Worm (Caenorhabditis elegans): ENCODE measurements around the gene M163.9.

M163.9 gene

DNA sequence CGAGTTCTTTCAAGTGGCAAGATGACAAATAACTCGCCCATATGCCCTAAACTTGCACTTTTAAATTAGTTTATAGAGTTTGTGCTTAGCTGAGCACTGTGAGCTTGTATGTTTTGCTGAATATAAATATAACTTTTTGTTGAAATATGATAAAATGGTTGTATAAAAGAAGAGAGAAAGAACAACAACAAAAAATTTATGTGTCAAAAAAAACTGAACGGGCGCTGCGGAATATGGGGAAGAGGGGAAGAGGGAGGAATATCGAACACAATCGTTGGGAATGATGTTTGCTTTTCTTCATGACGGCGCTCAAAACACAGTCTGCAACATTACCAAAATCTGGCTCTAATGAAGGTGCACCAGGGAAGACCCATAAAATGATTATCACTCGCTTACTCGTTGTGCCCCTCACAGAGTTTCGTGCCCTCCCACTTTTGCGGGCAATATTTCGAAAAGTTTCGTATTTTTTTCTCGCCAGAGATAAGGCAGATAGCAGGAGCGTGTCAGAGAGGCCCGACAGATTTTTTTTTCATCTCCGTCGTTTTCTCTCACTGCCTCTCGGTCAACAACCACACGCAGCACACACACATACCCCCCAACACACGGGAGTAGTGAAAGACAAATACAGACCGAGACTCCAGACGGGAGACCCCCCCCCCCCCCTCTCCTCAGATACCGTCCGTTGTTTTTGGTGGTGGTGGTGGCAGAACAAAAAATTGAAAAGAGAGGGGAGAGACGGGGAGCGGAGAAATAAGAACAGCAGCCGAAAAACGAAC, 36.4 kb downstream of the M163.9 start:
- TF ChIP-seq nhr-76 (tag; optimal IDR thresholded peaks at IDR 0.05) (no peak), cnd-1 (tag; optimal IDR thresholded peaks at IDR 0.05) (peak; percentile 10), nhr-28 (tag; optimal IDR thresholded peaks at IDR 0.05) (no peak), M03D4.4 (tag; optimal IDR thresholded peaks at IDR 0.05) (peak; percentile 52)

DNA sequence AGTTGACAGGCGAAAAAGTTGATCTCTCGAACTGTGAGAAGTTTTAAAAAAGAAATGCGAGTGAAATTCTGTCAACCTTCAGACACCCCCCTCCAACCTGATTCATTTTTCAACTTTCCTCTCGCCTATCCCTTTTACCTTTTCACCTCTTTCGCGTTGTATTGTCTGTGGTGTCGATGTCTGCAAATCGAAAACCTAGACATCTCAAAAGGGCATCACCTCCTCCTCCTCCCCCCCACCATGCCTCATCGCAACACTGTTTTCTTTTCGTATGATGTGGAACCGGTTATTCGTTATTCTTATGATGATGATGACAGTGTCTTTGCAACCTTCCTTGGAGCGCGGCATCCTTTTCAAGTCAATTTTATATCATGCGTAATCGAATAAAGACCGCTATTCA, 38.6 kb downstream of the M163.9 start:
- TF ChIP-seq nhr-237 (tag; optimal IDR thresholded peaks at IDR 0.05) = no peak
- no peak for TF ChIP-seq pha-4 (tag; optimal IDR thresholded peaks at IDR 0.05)
- TF ChIP-seq ceh-83 (GFP tag; optimal IDR thresholded peaks at IDR 0.05) = no peak
- TF ChIP-seq ztf-11 (tag; optimal IDR thresholded peaks at IDR 0.05) = no peak
- TF ChIP-seq cnd-1 (tag; optimal IDR thresholded peaks at IDR 0.05) = no peak
- TF ChIP-seq nhr-76 (tag; optimal IDR thresholded peaks at IDR 0.05) = no peak
- no peak for TF ChIP-seq zip-8 (tag; optimal IDR thresholded peaks at IDR 0.05)

DNA sequence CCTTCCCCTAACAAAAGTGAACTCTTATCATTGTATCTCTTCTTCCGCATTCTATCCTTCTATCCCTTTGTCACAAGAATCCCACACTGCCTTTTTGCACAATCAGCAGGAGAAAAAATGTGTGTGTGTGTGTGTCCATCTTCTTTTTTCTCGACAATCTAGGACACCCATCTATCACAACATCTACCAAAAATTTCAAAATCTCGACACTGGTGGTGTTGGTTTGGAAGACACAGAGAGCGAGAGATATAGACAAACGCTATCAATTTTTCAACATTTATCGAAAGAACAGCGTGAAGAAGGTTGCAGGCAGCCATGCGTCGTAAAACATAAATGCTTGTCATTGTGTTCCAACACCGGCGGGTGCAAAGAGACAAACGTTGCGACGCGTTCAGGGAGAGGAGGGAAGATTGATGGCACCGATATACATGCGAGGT, 39.5 kb downstream of the M163.9 start:
- peak; percentile 32 for TF ChIP-seq ham-2 (GFP tag; optimal IDR thresholded peaks at IDR 0.05)
- TF ChIP-seq unc-120 (tag; optimal IDR thresholded peaks at IDR 0.05; ENCODE audit: poor library complexity, severe bottlenecking) = peak; percentile 43
- TF ChIP-seq ceh-43 (GFP tag; optimal IDR thresholded peaks at IDR 0.05) = no peak
- peak; percentile 83 for TF ChIP-seq unc-62 (GFP tag; optimal IDR thresholded peaks at IDR 0.05)

DNA sequence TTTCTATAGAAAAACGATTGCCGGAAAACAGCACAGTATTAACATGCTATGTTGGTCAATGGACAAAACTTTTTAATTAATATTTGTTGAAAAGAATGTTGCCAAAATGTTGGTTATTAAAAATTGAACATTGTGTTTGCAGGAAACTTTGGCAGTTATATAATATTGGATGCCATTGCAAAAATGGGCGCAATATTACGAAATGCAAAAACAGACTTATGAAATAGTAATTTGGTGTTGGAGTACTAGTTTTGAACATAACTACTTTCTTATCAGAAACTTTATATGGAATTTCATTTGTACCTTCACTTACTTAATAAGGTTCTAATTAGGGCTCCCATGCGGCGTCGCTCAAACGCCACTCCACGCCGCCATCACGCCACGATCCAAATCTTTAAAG, 41.0 kb downstream of the M163.9 start:
- TF ChIP-seq ztf-11 (tag; optimal IDR thresholded peaks at IDR 0.05) = no peak
- no peak for TF ChIP-seq mep-1 (tag; optimal IDR thresholded peaks at IDR 0.05)
- no peak for TF ChIP-seq tbx-8 (GFP tag; optimal IDR thresholded peaks at IDR 0.05)
- no peak for TF ChIP-seq mab-5 (tag; optimal IDR thresholded peaks at IDR 0.05)
- TF ChIP-seq nhr-28 (tag; optimal IDR thresholded peaks at IDR 0.05) = no peak
- TF ChIP-seq lin-13 (tag; optimal IDR thresholded peaks at IDR 0.05) = no peak
- TF ChIP-seq ceh-43 (GFP tag; optimal IDR thresholded peaks at IDR 0.05) = no peak
- no peak for TF ChIP-seq zip-8 (tag; optimal IDR thresholded peaks at IDR 0.05)
- no peak for TF ChIP-seq blmp-1 (tag; optimal IDR thresholded peaks at IDR 0.05)
- TF ChIP-seq sem-2 (GFP tag; optimal IDR thresholded peaks at IDR 0.05) = no peak
- no peak for TF ChIP-seq unc-120 (tag; optimal IDR thresholded peaks at IDR 0.05; ENCODE audit: poor library complexity, severe bottlenecking)
- TF ChIP-seq cnd-1 (tag; optimal IDR thresholded peaks at IDR 0.05) = no peak
- TF ChIP-seq lsy-2 (tag; optimal IDR thresholded peaks at IDR 0.05) = no peak
- TF ChIP-seq ham-2 (GFP tag; optimal IDR thresholded peaks at IDR 0.05) = no peak
- no peak for TF ChIP-seq nhr-237 (tag; optimal IDR thresholded peaks at IDR 0.05)
- TF ChIP-seq drap-1 (GFP tag; optimal IDR thresholded peaks at IDR 0.05) = no peak
- no peak for TF ChIP-seq unc-62 (GFP tag; optimal IDR thresholded peaks at IDR 0.05)

DNA sequence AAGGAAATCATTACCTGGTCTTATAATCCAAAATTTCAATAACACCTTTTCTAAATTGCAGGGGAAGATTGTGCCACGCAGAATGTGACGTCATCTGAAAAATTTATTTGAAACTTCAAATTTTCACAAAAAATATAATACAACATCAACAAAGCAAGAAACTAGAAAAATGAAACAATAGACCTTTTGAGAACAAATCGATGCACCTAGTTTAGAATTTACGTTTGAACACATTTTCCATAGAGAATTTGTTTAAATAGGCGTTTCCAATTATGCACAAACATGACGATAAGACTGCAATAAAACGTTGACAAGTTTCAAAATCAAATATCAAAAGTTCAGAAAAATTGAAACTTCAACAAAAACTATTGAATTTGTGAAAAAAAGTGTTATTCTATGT, 43.4 kb downstream of the M163.9 start, which contains the start of gene fbxa-141:
fbxa-141 (minus strand) TSS at position 101 of the 400 bp plus-strand sequence.
- TF ChIP-seq mab-5 (tag; optimal IDR thresholded peaks at IDR 0.05) (no peak), unc-39 (tag; optimal IDR thresholded peaks at IDR 0.05) (no peak), cnd-1 (tag; optimal IDR thresholded peaks at IDR 0.05) (no peak), ceh-83 (GFP tag; optimal IDR thresholded peaks at IDR 0.05) (no peak), ceh-43 (GFP tag; optimal IDR thresholded peaks at IDR 0.05) (no peak), pha-4 (tag; optimal IDR thresholded peaks at IDR 0.05) (no peak), zip-8 (tag; optimal IDR thresholded peaks at IDR 0.05) (no peak), unc-62 (GFP tag; optimal IDR thresholded peaks at IDR 0.05) (no peak), mep-1 (tag; optimal IDR thresholded peaks at IDR 0.05) (no peak)

DNA sequence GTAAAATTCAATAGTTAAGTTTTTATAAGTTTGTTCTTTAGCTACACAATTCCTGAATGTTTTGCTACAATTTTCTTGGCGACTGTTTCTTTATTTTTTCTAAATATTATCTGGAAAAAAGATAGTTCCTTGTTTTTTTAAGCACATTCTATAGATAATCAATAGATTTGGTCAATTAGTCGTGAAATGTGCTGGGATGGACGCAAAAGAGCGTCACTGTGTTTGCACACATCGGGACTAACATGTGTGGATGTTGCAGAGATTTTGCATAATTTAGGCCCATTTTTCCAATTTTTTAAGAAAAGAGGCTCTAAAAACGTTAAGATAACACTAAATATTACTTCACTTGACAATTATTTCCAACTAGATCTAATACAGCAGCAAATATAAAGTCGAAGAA, 44.1 kb downstream of the M163.9 start:
- peak; percentile 4 for TF ChIP-seq unc-120 (tag; optimal IDR thresholded peaks at IDR 0.05; ENCODE audit: poor library complexity, severe bottlenecking)
- no peak for TF ChIP-seq ceh-43 (GFP tag; optimal IDR thresholded peaks at IDR 0.05)
- no peak for TF ChIP-seq elt-1 (tag; optimal IDR thresholded peaks at IDR 0.05; ENCODE audit: borderline replicate concordance, insufficient read depth)
- TF ChIP-seq ces-1 (GFP tag; optimal IDR thresholded peaks at IDR 0.05) = peak; percentile 93
- TF ChIP-seq pha-4 (tag; optimal IDR thresholded peaks at IDR 0.05) = no peak
- peak; percentile 8 for TF ChIP-seq mep-1 (tag; optimal IDR thresholded peaks at IDR 0.05)

DNA sequence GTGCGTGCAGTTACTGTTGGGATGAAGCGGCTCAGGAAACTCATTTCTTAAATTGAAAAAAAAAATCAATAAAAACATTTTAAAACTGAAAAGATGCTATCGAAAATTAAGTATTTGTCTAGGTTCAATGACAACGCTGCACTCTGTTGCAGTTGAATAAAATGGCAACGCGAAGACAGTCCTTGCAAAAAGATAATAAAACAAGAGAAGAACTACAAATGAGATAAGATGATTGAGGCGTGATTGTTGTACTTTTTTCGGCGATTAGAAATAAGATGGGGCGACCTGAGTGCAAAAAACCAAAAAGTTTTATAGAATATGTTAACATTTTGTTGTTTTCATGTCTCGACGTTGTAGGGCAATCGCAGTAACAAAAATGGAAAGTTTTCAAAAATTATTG, 45.6 kb downstream of the M163.9 start, which contains the start of gene gcsh-1:
gcsh-1 (minus strand) TSS at position 46 of the 400 bp plus-strand sequence.
- no peak for TF ChIP-seq sptf-1 (tag; optimal IDR thresholded peaks at IDR 0.05)
- TF ChIP-seq nhr-12 (tag; optimal IDR thresholded peaks at IDR 0.05) = no peak
- TF ChIP-seq nhr-237 (tag; optimal IDR thresholded peaks at IDR 0.05) = no peak
- TF ChIP-seq mep-1 (tag; optimal IDR thresholded peaks at IDR 0.05) = no peak
- no peak for TF ChIP-seq zip-8 (tag; optimal IDR thresholded peaks at IDR 0.05)
- no peak for TF ChIP-seq ces-1 (GFP tag; optimal IDR thresholded peaks at IDR 0.05)
- TF ChIP-seq unc-39 (tag; optimal IDR thresholded peaks at IDR 0.05) = no peak
- no peak for TF ChIP-seq cnd-1 (tag; optimal IDR thresholded peaks at IDR 0.05)
- TF ChIP-seq bed-3 (GFP tag; optimal IDR thresholded peaks at IDR 0.05) = no peak
- no peak for TF ChIP-seq nhr-28 (tag; optimal IDR thresholded peaks at IDR 0.05)
